Worm (Caenorhabditis elegans): Measurements from ENCODE around the gene oac-6.

oac-6 gene

DNA sequence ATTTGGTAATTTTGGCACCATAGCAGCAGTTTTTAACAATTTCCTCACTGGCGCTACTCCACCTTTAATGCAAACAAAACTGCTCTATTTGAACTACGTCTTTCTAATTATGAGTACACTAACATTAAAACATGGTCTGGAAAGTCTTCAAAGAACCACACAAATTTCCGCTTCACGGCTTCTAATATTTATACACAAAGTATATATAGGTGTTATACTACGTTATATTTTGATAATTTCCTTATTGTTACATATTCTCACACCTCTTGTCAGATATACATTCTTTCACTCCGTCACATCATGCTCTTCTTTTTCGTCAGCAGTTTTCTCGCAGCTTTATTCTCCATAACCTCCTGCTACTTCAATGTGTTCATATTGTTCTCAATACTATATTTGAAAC lies 2.2 kb upstream of the oac-6 start, which contains the start of gene srbc-82:
Gene srbc-82, plus strand, starts transcription at position 301 of the 400 bp plus-strand sequence.
- no peak for TF ChIP-seq nhr-232 (tag; optimal IDR thresholded peaks at IDR 0.05)
- TF ChIP-seq syd-9 (tag; optimal IDR thresholded peaks at IDR 0.05) = no peak
- no peak for TF ChIP-seq elt-4 (tag; optimal IDR thresholded peaks at IDR 0.05)
- no peak for TF ChIP-seq eyg-1 (tag; optimal IDR thresholded peaks at IDR 0.05)
- TF ChIP-seq che-1 (tag; optimal IDR thresholded peaks at IDR 0.05) = no peak
- TF ChIP-seq K02D7.2 (tag; optimal IDR thresholded peaks at IDR 0.05) = no peak
- TF ChIP-seq ceh-24 (tag; optimal IDR thresholded peaks at IDR 0.05) = no peak

DNA sequence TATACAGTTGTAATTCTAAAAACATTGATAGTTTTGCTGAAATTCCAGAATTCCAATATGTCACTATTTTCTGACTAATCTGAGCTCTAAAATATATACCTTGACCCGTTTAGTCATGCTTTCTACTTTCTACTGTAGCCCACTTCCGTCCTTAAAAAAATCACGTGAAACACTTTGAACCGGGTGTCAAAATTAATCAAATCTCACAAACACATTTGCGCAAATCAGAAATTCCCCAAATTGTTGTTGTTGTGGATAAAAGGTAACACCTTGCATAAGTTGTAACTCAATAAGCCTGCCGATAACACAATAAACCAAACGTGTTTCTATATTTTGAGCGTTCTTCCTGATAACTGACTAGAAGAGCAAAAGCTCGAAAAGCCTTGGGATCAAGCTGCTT lies 4.7 kb downstream of the oac-6 start, which contains the start of gene srxa-7:
Gene srxa-7, plus strand, starts transcription at position 301 of the 400 bp plus-strand sequence.
- TF ChIP-seq sox-2 (GFP tag; IDR thresholded peaks at IDR 0.05) (no peak), hlh-30 (tag; optimal IDR thresholded peaks at IDR 0.05; ENCODE audit: insufficient read depth) (no peak), pax-1 (tag; optimal IDR thresholded peaks at IDR 0.05) (no peak), F13H6.1 (tag; optimal IDR thresholded peaks at IDR 0.05) (no peak), rnt-1 (tag; optimal IDR thresholded peaks at IDR 0.05) (no peak), C08G9.2 (tag; optimal IDR thresholded peaks at IDR 0.05) (no peak), ztf-16 (tag; optimal IDR thresholded peaks at IDR 0.05) (no peak), elt-4 (tag; optimal IDR thresholded peaks at IDR 0.05) (no peak), dve-1 (tag; optimal IDR thresholded peaks at IDR 0.05) (no peak), sox-4 (tag; optimal IDR thresholded peaks at IDR 0.05) (no peak), pat-9 (tag; optimal IDR thresholded peaks at IDR 0.05) (no peak), fax-1 (tag; optimal IDR thresholded peaks at IDR 0.05) (no peak), lin-11 (tag; optimal IDR thresholded peaks at IDR 0.05) (no peak), K02D7.2 (tag; optimal IDR thresholded peaks at IDR 0.05) (no peak), zip-5 (tag; optimal IDR thresholded peaks at IDR 0.05) (no peak), ahr-1 (tag; optimal IDR thresholded peaks at IDR 0.05) (no peak), hlh-15 (tag; optimal IDR thresholded peaks at IDR 0.05) (no peak), ttx-3 (tag; optimal IDR thresholded peaks at IDR 0.05) (no peak), ceh-6 (GFP tag; optimal IDR thresholded peaks at IDR 0.05) (no peak), nhr-11 (tag; optimal IDR thresholded peaks at IDR 0.05) (no peak)

DNA sequence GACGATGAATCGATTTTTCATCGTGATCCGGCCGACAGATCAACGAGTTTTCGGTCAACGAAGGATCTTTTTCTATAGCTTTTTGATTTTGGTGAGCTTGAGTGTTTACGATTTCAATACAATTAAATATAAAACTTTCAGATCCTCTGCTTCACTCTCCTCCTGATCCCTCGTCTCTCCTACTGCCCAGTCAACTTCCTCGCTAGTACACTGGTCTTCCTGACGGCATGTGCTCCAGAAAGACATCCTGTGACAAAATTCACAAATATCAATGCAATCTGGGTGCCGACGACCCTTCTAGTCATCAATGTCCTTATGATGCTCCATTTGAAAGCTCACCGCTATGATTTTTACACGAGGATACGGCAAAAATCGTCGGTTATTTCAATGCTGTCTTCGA lies 5.8 kb downstream of the oac-6 start:
- TF ChIP-seq unc-86 (tag; optimal IDR thresholded peaks at IDR 0.05) (no peak), odd-2 (tag; optimal IDR thresholded peaks at IDR 0.05) (no peak), unc-3 (GFP tag; conservative IDR thresholded peaks at IDR 0.05) (no peak), unc-3 (tag; optimal IDR thresholded peaks at IDR 0.05) (no peak), dve-1 (tag; optimal IDR thresholded peaks at IDR 0.05) (no peak), ceh-30 (tag; optimal IDR thresholded peaks at IDR 0.05) (no peak), C38D4.7 (GFP tag; optimal IDR thresholded peaks at IDR 0.05) (no peak), pag-3 (tag; optimal IDR thresholded peaks at IDR 0.05; ENCODE audit: borderline replicate concordance) (no peak), K09A11.1 (tag; optimal IDR thresholded peaks at IDR 0.05; ENCODE audit: insufficient read depth) (no peak), nhr-11 (tag; optimal IDR thresholded peaks at IDR 0.05) (no peak), che-1 (tag; optimal IDR thresholded peaks at IDR 0.05) (no peak), sox-4 (tag; optimal IDR thresholded peaks at IDR 0.05) (no peak), fkh-6 (tag; optimal IDR thresholded peaks at IDR 0.05) (no peak), C08G9.2 (tag; optimal IDR thresholded peaks at IDR 0.05) (no peak), ref-2 (tag; optimal IDR thresholded peaks at IDR 0.05) (no peak)

- no peak for TF ChIP-seq unc-42 (tag; optimal IDR thresholded peaks at IDR 0.05)
- no peak for TF ChIP-seq madf-2 (tag; optimal IDR thresholded peaks at IDR 0.05)
- no peak for TF ChIP-seq nhr-11 (tag; optimal IDR thresholded peaks at IDR 0.05)
- no peak for TF ChIP-seq pros-1 (tag; optimal IDR thresholded peaks at IDR 0.05)
- TF ChIP-seq lin-11 (tag; optimal IDR thresholded peaks at IDR 0.05) = no peak
- no peak for TF ChIP-seq ceh-31 (tag; optimal IDR thresholded peaks at IDR 0.05)
- TF ChIP-seq ceh-9 (tag; optimal IDR thresholded peaks at IDR 0.05) = no peak
- TF ChIP-seq fkh-10 (GFP tag; optimal IDR thresholded peaks at IDR 0.05) = no peak
Measured at ce11 chrV:16309523-16309922, 7.0 kb downstream of the oac-6 start, which contains the start of gene oac-7. Gene oac-7 (plus strand): TSS chrV:16309805.
